Worm (Caenorhabditis elegans): ENCODE data around the gene klp-18.

The klp-18 gene

ce11 chrIV:7011728-7012127 lies 28.3 kb upstream of the klp-18 start, which contains the start of gene trxr-1:
trxr-1 (plus strand) TSS chrIV:7011954.
- TF ChIP-seq hlh-1 (tag; optimal IDR thresholded peaks at IDR 0.05) (peak; percentile 12), ces-1 (GFP tag; optimal IDR thresholded peaks at IDR 0.05) (no peak)

ce11 chrIV:7012214-7012613 lies 27.8 kb upstream of the klp-18 start:
- TF ChIP-seq ztf-11 (tag; optimal IDR thresholded peaks at IDR 0.05) (no peak), zip-8 (tag; optimal IDR thresholded peaks at IDR 0.05) (peak; percentile 99)

- TF ChIP-seq drap-1 (GFP tag; optimal IDR thresholded peaks at IDR 0.05): no peak
These were observed 27.1 kb upstream of the klp-18 start for ce11 chrIV:7012731-7013445.

- TF ChIP-seq nhr-28 (tag; optimal IDR thresholded peaks at IDR 0.05): no peak
- TF ChIP-seq ceh-39 (tag; optimal IDR thresholded peaks at IDR 0.05): no peak
- TF ChIP-seq ztf-11 (tag; optimal IDR thresholded peaks at IDR 0.05): no peak
- TF ChIP-seq ceh-43 (GFP tag; optimal IDR thresholded peaks at IDR 0.05): no peak
- TF ChIP-seq mep-1 (tag; optimal IDR thresholded peaks at IDR 0.05): no peak
- peak; percentile 48 for TF ChIP-seq unc-62 (GFP tag; optimal IDR thresholded peaks at IDR 0.05)
- TF ChIP-seq nhr-12 (tag; optimal IDR thresholded peaks at IDR 0.05): no peak
- no peak for TF ChIP-seq lin-32 (GFP tag; optimal IDR thresholded peaks at IDR 0.05)
- TF ChIP-seq lin-13 (tag; optimal IDR thresholded peaks at IDR 0.05): no peak
- TF ChIP-seq flh-1 (GFP tag; optimal IDR thresholded peaks at IDR 0.05): no peak
- no peak for TF ChIP-seq bed-3 (GFP tag; optimal IDR thresholded peaks at IDR 0.05)
- peak; percentile 22 for TF ChIP-seq lsy-2 (tag; optimal IDR thresholded peaks at IDR 0.05)
- no peak for TF ChIP-seq tbx-8 (GFP tag; optimal IDR thresholded peaks at IDR 0.05)
- TF ChIP-seq cnd-1 (tag; optimal IDR thresholded peaks at IDR 0.05): no peak
- TF ChIP-seq ceh-83 (GFP tag; optimal IDR thresholded peaks at IDR 0.05): no peak
- TF ChIP-seq drap-1 (GFP tag; optimal IDR thresholded peaks at IDR 0.05): no peak
- no peak for TF ChIP-seq sem-2 (GFP tag; optimal IDR thresholded peaks at IDR 0.05)
- peak; percentile 80 for TF ChIP-seq ces-1 (GFP tag; optimal IDR thresholded peaks at IDR 0.05)
- TF ChIP-seq pha-4 (tag; optimal IDR thresholded peaks at IDR 0.05): no peak
- peak; percentile 13 for TF ChIP-seq unc-120 (tag; optimal IDR thresholded peaks at IDR 0.05; ENCODE audit: poor library complexity, severe bottlenecking)
- TF ChIP-seq mls-2 (tag; optimal IDR thresholded peaks at IDR 0.05): no peak
- TF ChIP-seq elt-1 (tag; optimal IDR thresholded peaks at IDR 0.05; ENCODE audit: borderline replicate concordance, insufficient read depth): no peak
- peak; percentile 62 for TF ChIP-seq nhr-237 (tag; optimal IDR thresholded peaks at IDR 0.05)
- TF ChIP-seq nhr-2 (tag; optimal IDR thresholded peaks at IDR 0.05): no peak
These were observed 23.5 kb upstream of the klp-18 start for ce11 chrIV:7016502-7016901.

- TF ChIP-seq blmp-1 (tag; optimal IDR thresholded peaks at IDR 0.05) (no peak), unc-39 (tag; optimal IDR thresholded peaks at IDR 0.05) (no peak), nhr-2 (tag; optimal IDR thresholded peaks at IDR 0.05) (peak; percentile 92), nhr-28 (tag; optimal IDR thresholded peaks at IDR 0.05) (no peak), lin-13 (tag; optimal IDR thresholded peaks at IDR 0.05) (no peak), tbx-8 (GFP tag; optimal IDR thresholded peaks at IDR 0.05) (no peak), mls-2 (tag; optimal IDR thresholded peaks at IDR 0.05) (peak; percentile 14), ces-1 (GFP tag; optimal IDR thresholded peaks at IDR 0.05) (peak; percentile 83)
These were observed 22.8 kb upstream of the klp-18 start, which contains the start of gene gldi-4 for ce11 chrIV:7017123-7017674. gldi-4 (plus strand) TSS chrIV:7017624.

- TF ChIP-seq unc-62 (GFP tag; optimal IDR thresholded peaks at IDR 0.05) (no peak), ztf-11 (tag; optimal IDR thresholded peaks at IDR 0.05) (no peak), cnd-1 (tag; optimal IDR thresholded peaks at IDR 0.05) (no peak), sptf-1 (tag; optimal IDR thresholded peaks at IDR 0.05) (no peak), zip-8 (tag; optimal IDR thresholded peaks at IDR 0.05) (no peak), blmp-1 (tag; optimal IDR thresholded peaks at IDR 0.05) (no peak), M03D4.4 (tag; optimal IDR thresholded peaks at IDR 0.05) (no peak), snpc-4 (tag; optimal IDR thresholded peaks at IDR 0.05) (no peak), nhr-2 (tag; optimal IDR thresholded peaks at IDR 0.05) (no peak), lsy-2 (tag; optimal IDR thresholded peaks at IDR 0.05) (no peak), elt-3 (tag; optimal IDR thresholded peaks at IDR 0.05) (no peak), ceh-39 (tag; optimal IDR thresholded peaks at IDR 0.05) (no peak), lin-13 (tag; optimal IDR thresholded peaks at IDR 0.05) (no peak), ceh-83 (GFP tag; optimal IDR thresholded peaks at IDR 0.05) (no peak), ceh-43 (GFP tag; optimal IDR thresholded peaks at IDR 0.05) (no peak), flh-1 (GFP tag; optimal IDR thresholded peaks at IDR 0.05) (no peak)
These were observed 21.4 kb upstream of the klp-18 start for ce11 chrIV:7018623-7019022.
